Worm (Caenorhabditis elegans) whole organism, L2 larva: ENCODE results near the gene C02F5.2.

Experiments used
- snpc-4 ChIP-seq: fragments of 150-350 bp; optimal IDR thresholded peaks from 2 replicates; lab custom pipeline; 2014; ENCODE audit warnings: missing biosample characterization, missing genetic modification characterization
- ztf-4 ChIP-seq: fragments of 150-350 bp; optimal IDR thresholded peaks from 2 replicates; lab custom pipeline; 2014; ENCODE audit warnings: missing biosample characterization, missing genetic modification characterization

DNA sequence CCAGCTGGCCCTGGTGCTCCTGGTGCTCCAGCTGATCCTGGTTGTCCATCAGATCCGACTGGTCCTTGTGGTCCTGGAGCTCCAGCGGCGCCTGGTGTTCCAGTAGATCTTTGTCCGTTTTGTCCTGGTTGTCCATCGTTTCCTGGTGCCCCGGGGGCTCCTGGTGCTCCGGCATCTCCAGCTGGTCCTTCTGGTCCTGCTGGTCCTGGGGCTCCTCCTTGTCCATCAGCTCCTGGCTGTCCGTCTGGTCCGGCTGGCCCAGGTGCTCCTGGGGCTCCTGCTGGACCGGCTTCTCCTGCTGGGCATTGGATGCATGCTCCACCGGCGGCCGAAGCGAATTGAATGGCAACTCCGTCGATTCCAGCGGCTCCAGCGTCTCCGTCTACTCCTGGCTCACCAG is 13.2 kb downstream of the C02F5.2 start:
- no peak for TF ChIP-seq snpc-4 (tag; lab: Kevin White, UChicago)
- no peak for TF ChIP-seq ztf-4 (tag; lab: Kevin White, UChicago)
